Worm (Caenorhabditis elegans): ENCODE measurements around the gene T04H1.13.

DNA sequence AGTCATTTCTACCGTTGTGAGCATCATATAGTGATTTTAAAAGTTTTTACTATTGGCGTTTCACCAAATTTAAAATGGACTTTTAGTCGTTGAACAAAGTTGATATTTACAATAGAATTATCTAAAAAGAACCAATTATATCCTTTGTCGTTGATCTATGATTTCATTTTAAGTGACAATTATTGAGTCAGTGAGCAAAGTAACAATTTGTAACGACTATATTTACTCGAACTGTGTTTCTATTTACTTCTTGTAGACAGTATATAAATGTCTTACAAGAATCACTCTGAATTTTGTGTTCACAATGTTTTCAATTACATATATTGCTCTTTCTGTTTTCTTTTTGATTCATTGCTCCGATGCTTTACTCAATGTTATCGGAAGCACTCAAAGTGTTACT lies 3.7 kb downstream of the T04H1.13 start, which contains the start of gene ttr-22:
- TF ChIP-seq cnd-1 (tag; optimal IDR thresholded peaks at IDR 0.05) (no peak), elt-1 (tag; optimal IDR thresholded peaks at IDR 0.05; ENCODE audit: borderline replicate concordance, insufficient read depth) (no peak), sptf-1 (tag; optimal IDR thresholded peaks at IDR 0.05) (no peak), lin-13 (tag; optimal IDR thresholded peaks at IDR 0.05) (no peak), mab-5 (tag; optimal IDR thresholded peaks at IDR 0.05) (no peak), nhr-2 (tag; optimal IDR thresholded peaks at IDR 0.05) (no peak), lin-32 (GFP tag; optimal IDR thresholded peaks at IDR 0.05) (no peak), elt-3 (tag; optimal IDR thresholded peaks at IDR 0.05) (no peak), nhr-237 (tag; optimal IDR thresholded peaks at IDR 0.05) (no peak)

Data from whole organism, mixed stage, embryonic.